Fruit fly (Drosophila melanogaster) whole organism: ENCODE measurements around the gene ihog.

Experiments
- CG8478 ChIP-seq: fragments of >200 bp; optimal IDR thresholded peaks from 2 replicates; lab custom pipeline; 2018; ENCODE audit warnings: inconsistent platforms
- EcR ChIP-seq, 2 experiments: fragments of >200 bp; optimal IDR thresholded peaks; 2 replicates each; lab custom pipeline; 2017; ENCODE audit warnings: missing biosample characterization in 2 of 2, missing genetic modification characterization in 2 of 2, missing genetic modification reagents in 2 of 2
- pan ChIP-seq: fragments of >200 bp; optimal IDR thresholded peaks from 2 replicates; lab custom pipeline; 2017
- psq ChIP-seq: fragments of >200 bp; optimal IDR thresholded peaks from 2 replicates; lab custom pipeline; 2017
- usp ChIP-seq: fragments of >200 bp; optimal IDR thresholded peaks from 2 replicates; lab custom pipeline; 2017; ENCODE audit warnings: missing biosample characterization, missing genetic modification characterization, mixed read lengths

DNA sequence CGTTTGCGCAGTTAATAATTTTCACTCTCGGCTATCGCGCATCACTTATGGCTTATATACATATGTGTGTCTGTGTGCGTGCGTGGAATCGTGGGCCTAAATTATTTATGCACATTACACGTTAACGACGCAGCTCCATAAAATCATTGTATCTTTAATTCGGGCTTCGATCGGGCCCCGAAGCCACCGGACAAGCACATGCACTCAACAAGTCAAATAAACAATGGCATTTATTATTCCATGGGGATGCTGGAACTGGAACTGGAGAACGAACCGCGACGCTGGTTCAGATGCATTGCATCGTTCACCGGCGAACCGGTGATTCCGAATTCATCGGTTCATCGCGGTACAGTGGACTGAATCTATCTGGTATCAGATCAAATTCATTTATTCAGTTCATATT, at the start of gene ihog:
- TF ChIP-seq psq (lab: Kevin White, UChicago) (no peak), usp (GFP tag; lab: Kevin White, UChicago) (no peak), EcR (GFP tag; optimal IDR thresholded peaks at IDR 0.05; lab: Kevin White, UChicago) (no peak), CG8478 (lab: Kevin White, UChicago) (no peak), pan (lab: Kevin White, UChicago) (no peak)
